Fruit fly (Drosophila melanogaster): Measurements from ENCODE around the gene LManII.

LManII gene

DNA sequence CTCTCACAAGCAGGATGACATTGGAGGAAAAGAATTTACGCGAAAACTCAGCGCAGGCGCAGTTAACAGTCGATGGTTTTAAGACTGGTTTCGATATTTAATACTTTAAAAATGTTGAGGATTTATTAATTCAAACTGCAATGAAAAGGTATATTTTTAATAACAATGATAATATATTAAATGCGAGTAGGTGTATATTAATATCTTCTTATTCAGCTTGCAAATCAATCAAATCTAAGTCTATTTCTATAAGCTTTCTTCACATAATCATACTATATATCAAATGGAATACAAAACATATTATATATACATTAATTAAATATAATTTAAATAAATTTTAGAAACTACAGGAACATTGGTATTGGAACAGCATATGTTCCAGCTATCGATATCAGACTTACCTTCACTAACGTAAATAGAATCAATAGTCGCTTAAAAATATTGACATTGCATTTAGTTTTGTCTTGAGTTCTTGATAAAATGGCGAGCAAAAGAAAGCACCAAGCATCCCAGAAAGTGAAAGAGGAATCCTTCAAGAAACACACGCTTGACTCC, 21.8 kb upstream of the LManII start, which contains the start of the genes TBC1D16 and holn1 (continued):
- TF ChIP-seq amos (GFP tag; IDR thresholded peaks at IDR 0.05; ENCODE audit: partially characterized antibody) (peak; percentile 55; the same call in 1 of the 2 replicates), br (optimal IDR thresholded peaks at IDR 0.05) (no peak), CG6654 (GFP tag; optimal IDR thresholded peaks at IDR 0.05) (no peak), CG6689 (GFP tag; IDR thresholded peaks at IDR 0.05) (no peak), HHEX (GFP tag; optimal IDR thresholded peaks at IDR 0.05) (no peak), CG2202 (tag; optimal IDR thresholded peaks at IDR 0.05) (no peak), Ssrp (tag; optimal IDR thresholded peaks at IDR 0.05) (no peak), Sox102F (GFP tag; optimal IDR thresholded peaks at IDR 0.05) (no peak), kni (GFP tag; optimal IDR thresholded peaks at IDR 0.05) (no peak), Elba2 (GFP tag; optimal IDR thresholded peaks at IDR 0.05) (no peak), phol (tag; optimal IDR thresholded peaks at IDR 0.05) (peak; percentile 5), Hand (GFP tag; optimal IDR thresholded peaks at IDR 0.05) (no peak), sna (GFP tag; IDR thresholded peaks at IDR 0.05; ENCODE audit: partially characterized antibody) (0 out of 2 replicates have a peak, but pooled peaks have one; percentile 32), CG8281 (tag; optimal IDR thresholded peaks at IDR 0.05) (peak; percentile 3), mirr (GFP tag; optimal IDR thresholded peaks at IDR 0.05) (no peak), gt (GFP tag; IDR thresholded peaks at IDR 0.05) (no peak), Bdp1 (GFP tag; optimal IDR thresholded peaks at IDR 0.05) (no peak), vfl (GFP tag; optimal IDR thresholded peaks at IDR 0.05) (no peak), CG15514 (GFP tag; optimal IDR thresholded peaks at IDR 0.05) (no peak), CG17385 (GFP tag; optimal IDR thresholded peaks at IDR 0.05) (no peak), nmo (GFP tag; optimal IDR thresholded peaks at IDR 0.05) (peak; percentile 15), Dip2 (GFP tag; IDR thresholded peaks at IDR 0.05) (no peak), CG12236 (GFP tag; optimal IDR thresholded peaks at IDR 0.05) (no peak), tio (GFP tag; optimal IDR thresholded peaks at IDR 0.05) (no peak), cato (GFP tag; optimal IDR thresholded peaks at IDR 0.05; ENCODE audit: borderline replicate concordance) (no peak), hbn (GFP tag; IDR thresholded peaks at IDR 0.05; ENCODE audit: partially characterized antibody) (peak; percentile 53; the same call in 1 of the 2 replicates), hkb (optimal IDR thresholded peaks at IDR 0.05) (no peak), hkb (GFP tag; IDR thresholded peaks at IDR 0.05) (no peak), ab (GFP tag; optimal IDR thresholded peaks at IDR 0.05) (no peak), tap (tag; optimal IDR thresholded peaks at IDR 0.05) (no peak), CG10274 (GFP tag; optimal IDR thresholded peaks at IDR 0.05) (no peak), trem (tag; optimal IDR thresholded peaks at IDR 0.05) (peak; percentile 35), Hr39 (optimal IDR thresholded peaks at IDR 0.05) (no peak), CG7987 (GFP tag; optimal IDR thresholded peaks at IDR 0.05) (no peak), sr (GFP tag; IDR thresholded peaks at IDR 0.05) (no peak), lov (optimal IDR thresholded peaks at IDR 0.05) (no peak), lov (GFP tag; IDR thresholded peaks at IDR 0.05) (no peak), abd-A (tag; optimal IDR thresholded peaks at IDR 0.05) (no peak), MBD-R2 (GFP tag; IDR thresholded peaks at IDR 0.05) (peak; percentile 50), slou (GFP tag; optimal IDR thresholded peaks at IDR 0.05) (no peak), mld (GFP tag; IDR thresholded peaks at IDR 0.05; ENCODE audit: partially characterized antibody) (no peak), CG16779 (GFP tag; IDR thresholded peaks at IDR 0.05) (no peak), CG17912 (GFP tag; optimal IDR thresholded peaks at IDR 0.05) (no peak), lab (GFP tag; optimal IDR thresholded peaks at IDR 0.05) (no peak), CG12391 (tag; optimal IDR thresholded peaks at IDR 0.05) (peak; percentile 13), E2f2 (GFP tag; IDR thresholded peaks at IDR 0.05) (0 out of 2 replicates have a peak, but pooled peaks have one; percentile 18), Awh (GFP tag; IDR thresholded peaks at IDR 0.05) (no peak), NK7.1 (GFP tag; optimal IDR thresholded peaks at IDR 0.05) (no peak), lmd (GFP tag; IDR thresholded peaks at IDR 0.05) (no peak), Dref (GFP tag; IDR thresholded peaks at IDR 0.05) (peak; percentile 54), CG17829 (tag; optimal IDR thresholded peaks at IDR 0.05) (peak; percentile 12)

Measured in whole organism, embryonic.